Worm (Caenorhabditis elegans) whole organism, L1 larva: ENCODE results near the gene C08E8.10.

Experiments
- ceh-8 ChIP-seq: fragments of 200-800 bp; sonication (Bioruptor generic); optimal IDR thresholded peaks from 2 replicates; lab custom pipeline; 2018; ENCODE audit warnings: mild to moderate bottlenecking, missing genetic modification characterization, moderate library complexity, missing compliant biosample characterization
- fkh-10 ChIP-seq: sonication (generic microtip); optimal IDR thresholded peaks from 2 replicates; lab custom pipeline; 2017; ENCODE audit warnings: missing biosample characterization, missing genetic modification reagents, missing genetic modification characterization
- fos-1 ChIP-seq: fragments of 150-350 bp; optimal IDR thresholded peaks from 2 replicates; lab custom pipeline; 2014; ENCODE audit warnings: missing biosample characterization, missing genetic modification characterization
- lin-13 ChIP-seq: fragments of 150-350 bp; optimal IDR thresholded peaks from 2 replicates; lab custom pipeline; 2014; ENCODE audit warnings: missing biosample characterization, missing genetic modification reagents, missing genetic modification characterization
- lsy-2 ChIP-seq, 2 experiments: fragments of 150-350 bp; optimal IDR thresholded peaks; 2 replicates each; lab custom pipeline; 2014; ENCODE audit warnings: missing biosample characterization in 2 of 2, missing genetic modification characterization in 2 of 2
- nhr-76 ChIP-seq: sonication (generic microtip); optimal IDR thresholded peaks from 2 replicates; lab custom pipeline; 2017; ENCODE audit warnings: missing biosample characterization, missing genetic modification characterization
- nhr-77 ChIP-seq: fragments of 150-350 bp; optimal IDR thresholded peaks from 2 replicates; lab custom pipeline; 2014; ENCODE audit warnings: missing biosample characterization, missing genetic modification characterization

DNA sequence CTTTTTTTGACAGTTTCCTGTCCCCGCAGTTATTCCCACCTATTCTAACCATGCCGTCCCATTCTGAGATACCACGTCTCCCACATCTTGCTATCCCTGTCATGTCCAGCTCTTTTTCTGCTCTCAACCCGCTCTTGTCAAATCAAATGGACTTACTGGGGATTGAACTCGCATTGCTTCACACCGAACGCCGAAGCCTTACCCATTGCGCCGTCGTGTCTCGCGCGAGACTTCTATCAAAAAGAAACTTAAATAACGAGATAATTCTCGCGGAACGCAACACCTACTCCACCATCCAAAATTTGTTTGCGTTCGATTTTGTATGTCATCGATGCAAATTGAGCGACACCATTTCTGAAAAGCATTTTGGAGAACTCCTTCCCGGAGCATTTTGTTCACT is 4.5 kb upstream of the C08E8.10 start:
- TF ChIP-seq fkh-10 (no peak), fos-1 (tag; lab: Kevin White, UChicago) (no peak), nhr-77 (tag; lab: Kevin White, UChicago) (no peak), nhr-76 (tag; lab: Kevin White, UChicago) (no peak), lin-13 (no peak), lsy-2 (tag; optimal IDR thresholded peaks at IDR 0.05; lab: Kevin White, UChicago) (no peak), ceh-8 (GFP tag; lab: Kevin White, UChicago) (no peak)
